Worm (Caenorhabditis elegans) whole organism, L3 larva: ENCODE results near the gene rbm-42.

Source experiments
- fkh-2 ChIP-seq: fragments of 150-350 bp; optimal IDR thresholded peaks from 2 replicates; lab custom pipeline; 2014; ENCODE audit warnings: missing biosample characterization, missing genetic modification reagents, missing genetic modification characterization
- nhr-12 ChIP-seq: fragments of 150-350 bp; optimal IDR thresholded peaks from 2 replicates; lab custom pipeline; 2014; ENCODE audit warnings: missing biosample characterization, missing genetic modification characterization
- pqm-1 ChIP-seq: fragments of 150-350 bp; optimal IDR thresholded peaks from 2 replicates; lab custom pipeline; 2017; ENCODE audit warnings: missing biosample characterization, missing genetic modification characterization, inconsistent platforms
- snpc-4 ChIP-seq: fragments of 150-350 bp; optimal IDR thresholded peaks from 2 replicates; lab custom pipeline; 2014; ENCODE audit warnings: missing biosample characterization, missing genetic modification characterization
- ztf-11 ChIP-seq: fragments of 150-350 bp; optimal IDR thresholded peaks from 2 replicates; lab custom pipeline; 2014; ENCODE audit warnings: missing biosample characterization, missing genetic modification characterization

- TF ChIP-seq pqm-1 (tag; lab: Kevin White, UChicago) (no peak), fkh-2 (tag; lab: Kevin White, UChicago) (no peak), snpc-4 (no peak), ztf-11 (tag; lab: Kevin White, UChicago) (no peak), nhr-12 (tag; lab: Kevin White, UChicago) (no peak)
These were observed 28.6 kb downstream of the rbm-42 start for ce11 chrIII:5124385-5124784.
